Fruit fly (Drosophila melanogaster): ENCODE measurements around the gene MED18.

Gene MED18

DNA sequence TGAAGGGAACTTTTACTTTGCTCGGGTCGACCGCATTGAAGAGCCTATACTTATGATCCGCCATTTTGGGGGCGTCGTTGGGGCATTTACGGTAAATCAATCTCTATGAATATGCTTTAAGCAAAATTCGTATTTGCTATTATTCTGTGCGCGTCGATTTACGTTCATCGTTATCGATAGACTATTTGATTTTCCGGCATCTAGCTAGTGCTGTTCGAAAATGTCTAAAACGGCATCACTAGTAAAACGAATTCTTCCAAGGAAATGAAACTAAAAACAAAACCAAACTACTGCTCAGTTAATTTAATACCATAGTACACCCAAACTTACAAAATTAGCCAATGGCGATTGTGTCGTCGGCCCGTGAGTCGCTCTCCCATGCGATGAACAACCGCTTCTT, at the start of gene MED18, which contains the start of gene Gcna:
Gene MED18 (plus strand): TSS at position 237 of the 400 bp plus-strand sequence.
Gene Gcna (minus strand): TSS at position 163 of the 400 bp plus-strand sequence.
- peak; percentile 10 for TF ChIP-seq ovo (GFP tag; optimal IDR thresholded peaks at IDR 0.05)
- TF ChIP-seq bab1 (GFP tag; optimal IDR thresholded peaks at IDR 0.05) = peak; percentile 28
- no peak for TF ChIP-seq Crg-1 (GFP tag; optimal IDR thresholded peaks at IDR 0.05)

DNA sequence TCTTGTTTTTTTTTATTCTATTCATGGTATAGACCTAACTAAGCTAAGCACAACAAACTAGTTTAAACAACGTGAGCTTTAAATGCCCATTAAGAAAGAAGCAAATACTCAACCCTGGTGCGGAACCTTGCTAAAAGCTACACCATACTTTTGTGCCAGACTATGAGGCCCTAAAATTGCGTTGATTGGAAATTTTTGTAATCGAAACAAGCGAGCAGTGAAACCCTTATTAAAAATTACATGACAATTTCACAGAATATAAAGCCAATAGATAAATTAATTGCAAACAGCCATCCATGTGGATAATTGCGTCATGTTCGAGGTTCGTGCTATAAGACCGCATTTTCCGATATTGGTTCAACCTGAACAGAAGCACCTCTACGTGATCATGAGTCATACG, 46.7 kb upstream of the MED18 start:
- TF ChIP-seq CG14711 (tag; optimal IDR thresholded peaks at IDR 0.05) = no peak
- peak; percentile 39 for TF ChIP-seq kay (GFP tag; ENCODE audit: borderline replicate concordance)
- TF ChIP-seq bab1 (GFP tag; optimal IDR thresholded peaks at IDR 0.05) = peak; percentile 68

DNA sequence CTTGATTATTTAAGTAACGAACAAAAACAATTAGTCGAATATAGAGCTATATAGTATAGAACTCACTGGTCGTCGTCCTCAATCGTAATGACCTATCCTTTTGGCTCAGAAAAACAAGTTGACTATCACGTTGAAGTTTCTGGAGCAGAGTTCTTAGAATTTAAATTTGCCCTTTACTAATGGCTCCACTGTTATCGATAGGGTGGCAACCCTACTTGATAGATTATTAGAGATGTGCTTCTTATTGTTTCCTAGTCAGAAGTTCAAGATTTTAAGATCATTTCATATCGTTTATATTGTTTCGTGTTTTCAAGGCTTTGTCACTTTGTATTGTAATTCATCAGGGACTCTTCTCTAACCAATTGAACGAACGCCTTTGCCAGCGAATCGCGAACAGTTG, 45.5 kb upstream of the MED18 start, which contains the start of gene CG14810:
Gene CG14810 (minus strand): TSS at position 101 of the 400 bp plus-strand sequence.
- TF ChIP-seq cic (GFP tag; optimal IDR thresholded peaks at IDR 0.05) (no peak), kay (GFP tag; ENCODE audit: borderline replicate concordance) (no peak), CG14711 (tag; optimal IDR thresholded peaks at IDR 0.05) (no peak), CG7045 (GFP tag; optimal IDR thresholded peaks at IDR 0.05) (no peak), CG7101 (tag; optimal IDR thresholded peaks at IDR 0.05) (no peak), toe (GFP tag; optimal IDR thresholded peaks at IDR 0.05) (no peak)

DNA sequence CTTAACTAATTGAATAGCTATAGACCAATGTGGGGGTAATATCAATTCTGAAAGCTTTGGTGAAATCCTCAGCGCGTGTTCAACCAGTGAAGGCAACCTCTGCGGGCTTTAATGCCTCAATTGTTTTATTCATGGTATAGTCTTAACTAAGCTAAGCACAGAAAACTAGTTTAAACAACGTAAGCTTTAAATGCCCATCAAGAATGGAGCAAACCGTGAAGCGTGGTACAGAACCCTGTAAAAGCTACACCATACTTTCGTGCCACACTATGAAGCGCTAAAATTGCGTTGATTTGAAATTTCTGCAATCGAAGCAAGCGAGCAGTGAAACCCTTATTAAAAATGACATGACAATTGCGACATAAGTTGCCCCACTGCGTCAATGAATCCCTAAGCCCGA, 44.7 kb upstream of the MED18 start:
- TF ChIP-seq Clk (GFP tag; optimal IDR thresholded peaks at IDR 0.05) = no peak
- peak; percentile 36 for TF ChIP-seq bab1 (GFP tag; optimal IDR thresholded peaks at IDR 0.05)

DNA sequence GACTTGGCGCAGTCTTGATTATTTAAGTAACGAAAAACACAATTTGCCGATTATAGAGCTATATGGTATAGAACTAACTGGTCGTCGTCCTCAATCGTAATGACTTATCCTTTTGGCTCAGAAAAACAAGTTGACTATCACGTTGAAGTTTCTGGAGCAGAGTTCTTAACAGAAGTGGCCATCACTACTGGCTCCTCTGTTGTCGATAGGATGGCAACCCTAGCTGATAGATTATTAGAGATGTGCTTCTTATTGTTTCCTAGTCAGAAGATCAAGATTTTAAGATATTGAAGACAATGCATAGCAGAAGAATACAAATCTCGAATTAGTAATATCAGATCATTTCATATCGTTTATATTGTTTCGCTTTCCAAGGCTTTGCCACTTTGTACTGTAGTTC, 43.4 kb upstream of the MED18 start, which contains the start of gene CG14811:
Gene CG14811 (minus strand): TSS at position 101 of the 400 bp plus-strand sequence.
- TF ChIP-seq Mnt (GFP tag; optimal IDR thresholded peaks at IDR 0.05) (no peak), pad (GFP tag; optimal IDR thresholded peaks at IDR 0.05) (no peak), CG5204 (GFP tag; optimal IDR thresholded peaks at IDR 0.05) (no peak), tj (GFP tag; optimal IDR thresholded peaks at IDR 0.05) (no peak), CG1620 (GFP tag; optimal IDR thresholded peaks at IDR 0.05) (no peak)

DNA sequence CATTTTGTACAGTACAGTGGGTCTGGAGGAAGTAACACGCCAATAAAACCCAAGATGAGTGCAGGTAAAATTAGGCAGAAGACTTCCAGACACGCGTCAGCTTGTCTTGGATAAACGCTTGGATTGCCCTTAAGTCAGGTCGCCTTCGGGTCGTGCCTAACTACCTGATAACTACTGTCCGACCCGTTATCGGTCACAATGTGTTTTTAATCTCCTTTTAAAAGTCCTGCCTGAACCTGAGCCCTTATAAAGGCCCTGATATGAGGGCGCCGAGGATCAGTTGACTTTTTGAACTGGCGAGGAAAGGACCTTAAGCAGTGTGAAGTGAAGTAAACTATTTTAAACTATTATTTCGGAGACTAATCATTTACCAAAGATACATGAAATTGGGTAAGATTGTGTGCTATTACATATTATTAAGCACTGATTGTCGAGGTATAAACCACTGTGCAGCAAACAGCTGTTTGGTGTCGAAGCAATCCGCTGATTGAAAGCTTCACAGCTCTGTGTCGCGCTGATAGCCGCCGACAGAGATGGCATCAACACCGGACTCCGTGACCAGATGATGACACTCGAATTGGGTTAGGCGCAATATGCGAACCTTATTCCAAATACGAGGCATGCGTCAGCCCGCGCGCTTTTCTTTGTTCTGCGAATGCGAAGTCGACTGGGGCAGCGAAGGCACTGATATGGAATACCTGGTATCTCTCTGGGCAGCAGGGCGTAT, 41.7 kb upstream of the MED18 start:
- TF ChIP-seq Hr96 (GFP tag; optimal IDR thresholded peaks at IDR 0.05) (no peak), Mnt (GFP tag; optimal IDR thresholded peaks at IDR 0.05) (no peak), cnc (optimal IDR thresholded peaks at IDR 0.05) (no peak), tj (GFP tag; optimal IDR thresholded peaks at IDR 0.05) (no peak), Clk (GFP tag; optimal IDR thresholded peaks at IDR 0.05) (no peak), CG7045 (GFP tag; optimal IDR thresholded peaks at IDR 0.05) (no peak), toe (GFP tag; optimal IDR thresholded peaks at IDR 0.05) (no peak), kay (GFP tag; ENCODE audit: borderline replicate concordance) (no peak), CG11617 (GFP tag; optimal IDR thresholded peaks at IDR 0.05) (no peak), pad (GFP tag; optimal IDR thresholded peaks at IDR 0.05) (no peak), CG7101 (tag; optimal IDR thresholded peaks at IDR 0.05) (no peak), CG14711 (tag; optimal IDR thresholded peaks at IDR 0.05) (no peak)

DNA sequence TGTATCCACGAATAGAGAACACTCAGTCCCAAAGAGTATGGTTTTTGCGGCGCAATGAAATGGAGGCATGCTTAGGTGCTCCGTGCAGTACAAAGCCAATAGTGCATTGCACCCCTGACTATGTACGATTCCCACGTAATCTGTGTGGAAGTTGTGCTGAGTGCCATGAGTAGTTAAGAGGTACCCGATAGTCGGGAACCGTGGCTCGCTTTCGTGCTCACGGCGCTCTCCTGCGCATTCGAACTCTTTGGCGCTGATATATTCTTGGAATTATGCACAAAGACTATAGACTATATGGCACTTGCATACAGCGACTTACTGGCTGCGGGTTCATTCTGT, 41.1 kb upstream of the MED18 start:
- peak; percentile 19 for TF ChIP-seq cic (GFP tag; optimal IDR thresholded peaks at IDR 0.05)
- peak; percentile 15 for TF ChIP-seq Hr96 (GFP tag; optimal IDR thresholded peaks at IDR 0.05)
- TF ChIP-seq CG7045 (GFP tag; optimal IDR thresholded peaks at IDR 0.05) = no peak
- peak; percentile 5 for TF ChIP-seq Crg-1 (GFP tag; optimal IDR thresholded peaks at IDR 0.05)
- TF ChIP-seq CG14711 (tag; optimal IDR thresholded peaks at IDR 0.05) = no peak
- peak; percentile 8 for TF ChIP-seq CG11617 (GFP tag; optimal IDR thresholded peaks at IDR 0.05)
- no peak for TF ChIP-seq CG33017 (tag; optimal IDR thresholded peaks at IDR 0.05)
- no peak for TF ChIP-seq CG1620 (GFP tag; optimal IDR thresholded peaks at IDR 0.05)
- peak; percentile 8 for TF ChIP-seq CG7101 (tag; optimal IDR thresholded peaks at IDR 0.05)
- no peak for TF ChIP-seq cnc (optimal IDR thresholded peaks at IDR 0.05)
- TF ChIP-seq CG5204 (GFP tag; optimal IDR thresholded peaks at IDR 0.05) = no peak
- TF ChIP-seq CG12768 (GFP tag; optimal IDR thresholded peaks at IDR 0.05) = peak; percentile 41
- TF ChIP-seq ovo (GFP tag; optimal IDR thresholded peaks at IDR 0.05) = peak; percentile 5
- TF ChIP-seq bab1 (GFP tag; optimal IDR thresholded peaks at IDR 0.05) = no peak
- TF ChIP-seq tj (GFP tag; optimal IDR thresholded peaks at IDR 0.05) = no peak
- no peak for TF ChIP-seq kay (GFP tag; ENCODE audit: borderline replicate concordance)
- TF ChIP-seq Clk (GFP tag; optimal IDR thresholded peaks at IDR 0.05) = no peak
- TF ChIP-seq Mnt (GFP tag; optimal IDR thresholded peaks at IDR 0.05) = no peak
- TF ChIP-seq toe (GFP tag; optimal IDR thresholded peaks at IDR 0.05) = no peak
- TF ChIP-seq pad (GFP tag; optimal IDR thresholded peaks at IDR 0.05) = no peak
